Fruit fly (Drosophila melanogaster): ENCODE measurements around the gene spn-D.

spn-D gene

DNA sequence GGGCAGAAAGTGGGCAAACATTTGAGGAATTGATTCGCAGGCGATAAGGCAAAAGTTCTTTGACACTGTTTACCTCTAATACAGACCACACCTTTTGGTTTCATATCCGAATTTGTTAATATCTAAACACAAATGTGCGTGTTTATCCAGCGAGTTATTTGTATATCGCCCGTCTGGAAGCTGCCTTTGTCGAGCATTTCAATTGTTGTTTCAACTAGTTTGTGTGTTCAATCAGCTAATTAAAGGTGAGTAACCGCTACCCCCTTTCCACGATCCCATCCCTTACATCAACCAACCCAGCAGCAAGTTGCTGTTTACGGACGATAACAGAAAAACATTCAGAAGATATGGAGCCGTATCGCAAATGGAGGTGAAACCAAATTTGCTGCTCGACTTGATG, 34.1 kb upstream of the spn-D start (continued):
- TF ChIP-seq shn (GFP tag; optimal IDR thresholded peaks at IDR 0.05) (peak; percentile 33), CG4282 (GFP tag; optimal IDR thresholded peaks at IDR 0.05) (peak; percentile 3), CG6175 (GFP tag; IDR thresholded peaks at IDR 0.05) (no peak), dmrt99B (tag; optimal IDR thresholded peaks at IDR 0.05) (peak; percentile 22), bigmax (GFP tag; optimal IDR thresholded peaks at IDR 0.05) (no peak), CG1233 (GFP tag; optimal IDR thresholded peaks at IDR 0.05) (peak; percentile 48), Meics (GFP tag; optimal IDR thresholded peaks at IDR 0.05) (peak; percentile 64), CG1603 (tag; optimal IDR thresholded peaks at IDR 0.05) (no peak), row (GFP tag; IDR thresholded peaks at IDR 0.05) (no peak), zfh2 (GFP tag; optimal IDR thresholded peaks at IDR 0.05) (peak; percentile 47), Elba2 (GFP tag; optimal IDR thresholded peaks at IDR 0.05) (no peak), CG14014 (GFP tag; IDR thresholded peaks at IDR 0.05) (peak; percentile 73; the same call in 1 of the 2 replicates), Xbp1 (GFP tag; optimal IDR thresholded peaks at IDR 0.05) (no peak), CG10274 (GFP tag; optimal IDR thresholded peaks at IDR 0.05) (peak; percentile 25), CG18599 (GFP tag; optimal IDR thresholded peaks at IDR 0.05) (peak; percentile 85), CG17385 (GFP tag; optimal IDR thresholded peaks at IDR 0.05) (peak; percentile 15), CG18262 (tag; optimal IDR thresholded peaks at IDR 0.05) (no peak), CG15269 (tag; optimal IDR thresholded peaks at IDR 0.05) (peak; percentile 7), Dek (tag; optimal IDR thresholded peaks at IDR 0.05) (peak; percentile 12), CG11695 (GFP tag; IDR thresholded peaks at IDR 0.05) (0 out of 3 replicates have a peak, but pooled peaks have one; percentile 42), D (optimal IDR thresholded peaks at IDR 0.05) (no peak), D (GFP tag; optimal IDR thresholded peaks at IDR 0.05) (no peak), danr (GFP tag; IDR thresholded peaks at IDR 0.05) (no peak), lab (GFP tag; optimal IDR thresholded peaks at IDR 0.05) (peak; percentile 87), lbe (GFP tag; optimal IDR thresholded peaks at IDR 0.05) (no peak), unpg (GFP tag; optimal IDR thresholded peaks at IDR 0.05) (peak; percentile 35), lilli (GFP tag; optimal IDR thresholded peaks at IDR 0.05) (peak; percentile 25), Chrac-16 (GFP tag; optimal IDR thresholded peaks at IDR 0.05) (no peak), sob (GFP tag; IDR thresholded peaks at IDR 0.05) (peak; percentile 47; the same call in 1 of the 2 replicates), CG17186 (GFP tag; optimal IDR thresholded peaks at IDR 0.05) (no peak), E2f1 (GFP tag; IDR thresholded peaks at IDR 0.05) (no peak), CG8944 (GFP tag; optimal IDR thresholded peaks at IDR 0.05) (no peak), Mrtf (GFP tag; IDR thresholded peaks at IDR 0.05) (0 out of 3 replicates have a peak, but pooled peaks have one; percentile 29), yki (optimal IDR thresholded peaks at IDR 0.05) (no peak), Rfx (GFP tag; IDR thresholded peaks at IDR 0.05) (peak; percentile 77), gce (GFP tag; IDR thresholded peaks at IDR 0.05) (0 out of 3 replicates have a peak, but pooled peaks have one; percentile 5), CTCF (GFP tag; optimal IDR thresholded peaks at IDR 0.05) (no peak), crc (GFP tag; optimal IDR thresholded peaks at IDR 0.05) (peak; percentile 38), pfk (GFP tag; optimal IDR thresholded peaks at IDR 0.05) (no peak), Lim3 (GFP tag; IDR thresholded peaks at IDR 0.05) (0 out of 2 replicates have a peak, but pooled peaks have one; percentile 20), Xrp1 (GFP tag; IDR thresholded peaks at IDR 0.05) (peak; percentile 32; the same call in 1 of the 2 replicates), CG18619 (GFP tag; optimal IDR thresholded peaks at IDR 0.05) (peak; percentile 43), stc (GFP tag; IDR thresholded peaks at IDR 0.05) (peak; percentile 25; the same call in 1 of the 2 replicates), CG9727 (GFP tag; optimal IDR thresholded peaks at IDR 0.05) (peak; percentile 30), sug (tag; optimal IDR thresholded peaks at IDR 0.05) (peak; percentile 0), wor (GFP tag; IDR thresholded peaks at IDR 0.05) (no peak), Side (GFP tag; optimal IDR thresholded peaks at IDR 0.05) (peak; percentile 64), chinmo (GFP tag; IDR thresholded peaks at IDR 0.05; ENCODE audit: partially characterized antibody) (0 out of 4 replicates have a peak, but pooled peaks have one; percentile 35), CG8765 (GFP tag; IDR thresholded peaks at IDR 0.05) (no peak), CG33557 (GFP tag; optimal IDR thresholded peaks at IDR 0.05) (no peak), CG2129 (GFP tag; IDR thresholded peaks at IDR 0.05; ENCODE audit: partially characterized antibody) (no peak), ato (GFP tag; IDR thresholded peaks at IDR 0.05; ENCODE audit: partially characterized antibody) (no peak)

Measured in whole organism, embryonic.